Fruit fly (Drosophila melanogaster) whole organism, prepupa: ENCODE results near the gene Sgp.
A peak's percentile ranks its signal among the peaks of the same experiment; 100 is the strongest.

Experiments
- CG10631 ChIP-seq: fragments of 200-800 bp; sonication (Bioruptor generic); optimal IDR thresholded peaks from 2 replicates; lab custom pipeline; 2016; ENCODE audit warnings: missing biosample characterization, missing genetic modification characterization
- CG10669 ChIP-seq: fragments of 200-800 bp; sonication (Bioruptor generic); optimal IDR thresholded peaks from 3 replicates; lab custom pipeline; 2018; ENCODE audit warnings: missing biosample characterization, mild to moderate bottlenecking, missing genetic modification characterization, moderate library complexity
- CG11762 ChIP-seq: fragments of 200-800 bp; sonication (Bioruptor generic); optimal IDR thresholded peaks from 3 replicates; lab custom pipeline; 2016; ENCODE audit warnings: missing biosample characterization, missing genetic modification characterization; ENCODE audit not compliant: insufficient read depth
- CG1621 ChIP-seq: fragments of 200-800 bp; sonication (Bioruptor generic); optimal IDR thresholded peaks from 3 replicates; lab custom pipeline; 2018; ENCODE audit warnings: missing biosample characterization, mild to moderate bottlenecking, missing genetic modification characterization
- CG16779 ChIP-seq: fragments of 200-800 bp; sonication (Bioruptor generic); optimal IDR thresholded peaks from 3 replicates; lab custom pipeline; 2017; ENCODE audit warnings: missing biosample characterization, mild to moderate bottlenecking, missing genetic modification characterization
- CG3032 ChIP-seq: fragments of 200-800 bp; optimal IDR thresholded peaks from 2 replicates; lab custom pipeline; 2019; ENCODE audit warnings: missing biosample characterization, mild to moderate bottlenecking, missing genetic modification characterization, moderate library complexity
- CG31627 ChIP-seq: fragments of 200-800 bp; sonication (Bioruptor generic); optimal IDR thresholded peaks from 3 replicates; lab custom pipeline; 2016; ENCODE audit warnings: missing biosample characterization, missing genetic modification characterization
- CG34406 ChIP-seq: fragments of 200-800 bp; sonication (Bioruptor generic); optimal IDR thresholded peaks from 3 replicates; lab custom pipeline; 2016; ENCODE audit warnings: missing biosample characterization, missing genetic modification characterization
- CG4318 ChIP-seq: fragments of 200-800 bp; sonication (Bioruptor generic); optimal IDR thresholded peaks from 3 replicates; lab custom pipeline; 2017; ENCODE audit warnings: missing biosample characterization, mild to moderate bottlenecking, missing genetic modification characterization
- CG6163 ChIP-seq: fragments of 200-800 bp; sonication (Bioruptor generic); IDR thresholded peaks from 3 replicates; pipeline ENCODE4 v1.3.6; 2022; ENCODE audit warnings: missing biosample characterization, missing genetic modification characterization
- CG6808 ChIP-seq: fragments of 200-800 bp; sonication (Bioruptor generic); optimal IDR thresholded peaks from 3 replicates; lab custom pipeline; 2017; ENCODE audit warnings: missing biosample characterization, missing genetic modification characterization, mild to moderate bottlenecking, moderate library complexity, missing genetic modification reagents
- CG6854 ChIP-seq: fragments of 200-800 bp; sonication (Bioruptor generic); optimal IDR thresholded peaks from 2 replicates; lab custom pipeline; 2017; ENCODE audit warnings: missing biosample characterization, mild to moderate bottlenecking, missing genetic modification characterization
- CG8632 ChIP-seq: fragments of 200-800 bp; sonication (Bioruptor generic); optimal IDR thresholded peaks from 3 replicates; lab custom pipeline; 2016; ENCODE audit warnings: missing biosample characterization, missing genetic modification characterization
- Eip75B ChIP-seq: fragments of 200-800 bp; sonication (Bioruptor generic); optimal IDR thresholded peaks from 3 replicates; lab custom pipeline; 2016; ENCODE audit warnings: missing biosample characterization, missing genetic modification characterization
- Eip93F ChIP-seq: fragments of 200-800 bp; sonication (Bioruptor generic); optimal IDR thresholded peaks from 2 replicates; lab custom pipeline; 2016; ENCODE audit warnings: missing biosample characterization, mild to moderate bottlenecking, missing genetic modification characterization
- Hr4 ChIP-seq: fragments of 200-800 bp; sonication (Bioruptor generic); optimal IDR thresholded peaks from 3 replicates; lab custom pipeline; 2016; ENCODE audit warnings: missing biosample characterization, missing genetic modification characterization
- Lpt ChIP-seq: fragments of 200-800 bp; sonication (Bioruptor generic); optimal IDR thresholded peaks from 3 replicates; lab custom pipeline; 2016; ENCODE audit warnings: missing biosample characterization, missing genetic modification characterization
- Met ChIP-seq: fragments of 200-800 bp; sonication (Bioruptor generic); optimal IDR thresholded peaks from 3 replicates; lab custom pipeline; 2016; ENCODE audit warnings: missing biosample characterization, missing genetic modification characterization
- OdsH ChIP-seq: fragments of 200-800 bp; sonication (Bioruptor generic); optimal IDR thresholded peaks from 3 replicates; lab custom pipeline; 2016; ENCODE audit warnings: missing biosample characterization, missing genetic modification characterization
- Sox14 ChIP-seq: fragments of 200-800 bp; sonication (Bioruptor generic); optimal IDR thresholded peaks from 3 replicates; lab custom pipeline; 2016; ENCODE audit warnings: missing biosample characterization, missing genetic modification characterization
- Sox15 ChIP-seq: fragments of 200-800 bp; sonication (Bioruptor generic); optimal IDR thresholded peaks from 3 replicates; lab custom pipeline; 2016; ENCODE audit warnings: missing biosample characterization, missing genetic modification characterization
- achi ChIP-seq: fragments of 200-800 bp; sonication (Bioruptor generic); optimal IDR thresholded peaks from 3 replicates; lab custom pipeline; 2016; ENCODE audit warnings: missing biosample characterization, missing genetic modification characterization
- acj6 ChIP-seq: fragments of 200-800 bp; sonication (Bioruptor generic); optimal IDR thresholded peaks from 3 replicates; lab custom pipeline; 2016; ENCODE audit warnings: missing biosample characterization, missing genetic modification characterization
- dac ChIP-seq: fragments of 200-800 bp; sonication (Bioruptor generic); optimal IDR thresholded peaks from 2 replicates; lab custom pipeline; 2017; ENCODE audit warnings: missing biosample characterization, mild to moderate bottlenecking, missing genetic modification characterization
- esn ChIP-seq: fragments of 200-800 bp; sonication (Bioruptor generic); optimal IDR thresholded peaks from 2 replicates; lab custom pipeline; 2016; ENCODE audit warnings: missing biosample characterization, mild to moderate bottlenecking, missing genetic modification characterization, moderate library complexity
- fd85E ChIP-seq: fragments of 200-800 bp; sonication (Bioruptor generic); optimal IDR thresholded peaks from 3 replicates; lab custom pipeline; 2016; ENCODE audit warnings: missing biosample characterization, missing genetic modification characterization
- fkh ChIP-seq: fragments of 200-800 bp; sonication (Bioruptor generic); optimal IDR thresholded peaks from 3 replicates; lab custom pipeline; 2017; ENCODE audit warnings: missing biosample characterization, mild to moderate bottlenecking, missing genetic modification characterization, moderate library complexity
- lz ChIP-seq: fragments of 200-800 bp; sonication (Bioruptor generic); optimal IDR thresholded peaks from 3 replicates; lab custom pipeline; 2016; ENCODE audit warnings: missing biosample characterization, missing genetic modification characterization
- net ChIP-seq: fragments of 200-800 bp; sonication (Bioruptor generic); optimal IDR thresholded peaks from 3 replicates; lab custom pipeline; 2016; ENCODE audit warnings: missing biosample characterization, missing genetic modification characterization
- pdm3 ChIP-seq: fragments of 200-800 bp; sonication (Bioruptor generic); optimal IDR thresholded peaks from 3 replicates; lab custom pipeline; 2016; ENCODE audit warnings: missing biosample characterization, missing genetic modification characterization
- salr ChIP-seq, 2 experiments: fragments of 200-800 bp; sonication (Bioruptor generic); optimal IDR thresholded peaks; 3 replicates each; lab custom pipeline; 2016 to 2018; ENCODE audit warnings: missing biosample characterization in 2 of 2, missing genetic modification characterization in 2 of 2, mild to moderate bottlenecking in 1 of 2
- ss ChIP-seq, 2 experiments: fragments of 200-800 bp; sonication (Bioruptor generic); optimal IDR thresholded peaks; 2 replicates in 1 of 2; 3 replicates in 1 of 2; lab custom pipeline; 2017 to 2018; ENCODE audit warnings: mild to moderate bottlenecking in 2 of 2, missing biosample characterization in 2 of 2, missing genetic modification characterization in 2 of 2, moderate library complexity in 1 of 2
- topi ChIP-seq: fragments of 200-800 bp; sonication (Bioruptor generic); optimal IDR thresholded peaks from 3 replicates; lab custom pipeline; 2016; ENCODE audit warnings: missing biosample characterization, missing genetic modification characterization

Sgp gene

DNA sequence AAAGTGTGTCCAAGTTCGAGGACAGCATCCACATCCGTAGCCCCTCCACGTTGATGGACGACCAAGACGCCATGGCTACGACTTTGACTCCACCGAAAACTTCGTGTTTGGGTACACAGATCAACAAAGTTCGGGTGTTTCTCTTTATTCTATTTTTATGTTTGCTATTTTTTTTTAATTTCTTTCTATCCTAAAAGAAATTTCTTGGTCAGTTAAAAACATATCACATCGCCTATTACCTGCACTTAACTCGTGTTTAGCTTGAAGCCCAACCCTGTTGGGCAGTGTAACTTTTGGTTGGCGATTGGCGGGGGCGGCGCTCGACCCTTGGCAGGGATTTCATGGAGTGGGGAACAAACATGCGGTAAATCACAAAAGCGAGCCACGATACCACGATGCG is 46.0 kb upstream of the Sgp start (continued):
- TF ChIP-seq Met (GFP tag; lab: Kevin White, UChicago) (peak; percentile 85), CG6808 (peak; percentile 84), CG8632 (GFP tag; lab: Kevin White, UChicago) (peak; percentile 68), Eip93F (GFP tag; lab: Kevin White, UChicago) (peak; percentile 34), CG6163 (GFP tag; lab: Robert Waterston, UW) (peak; percentile 75; the same call in 2 of the 3 replicates), CG1621 (peak; percentile 58), CG31627 (GFP tag; lab: Kevin White, UChicago) (peak; percentile 73), dac (no peak), achi (peak; percentile 68), Lpt (peak; percentile 36), OdsH (GFP tag; lab: Kevin White, UChicago) (peak; percentile 66), CG10669 (GFP tag; lab: Kevin White, UChicago) (peak; percentile 84), CG11762 (GFP tag; lab: Kevin White, UChicago) (peak; percentile 50)

DNA sequence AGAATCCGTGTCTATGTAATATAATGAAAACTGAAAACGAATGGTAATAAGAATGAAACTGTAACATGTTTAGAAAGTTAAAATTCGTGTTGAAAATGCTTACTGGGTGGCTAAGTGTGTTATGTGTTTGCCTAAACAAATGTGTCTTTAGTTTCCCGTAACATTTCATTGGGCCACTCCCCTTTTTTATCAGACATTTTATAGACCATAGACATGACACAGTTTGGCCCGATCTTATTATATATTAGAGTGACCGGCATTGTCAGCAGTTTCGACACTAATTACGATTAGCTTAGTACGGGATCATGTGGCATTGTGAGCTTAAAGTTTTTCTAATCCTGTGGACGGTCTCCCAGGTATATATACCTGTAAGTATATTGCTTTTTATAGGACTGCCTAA is 42.4 kb upstream of the Sgp start, which contains the start of gene CheA29a:
TSS of gene CheA29a (plus strand) at position 301 of the 400 bp plus-strand sequence.
- TF ChIP-seq Hr4 (no peak), Met (GFP tag; lab: Kevin White, UChicago) (no peak), Sox14 (GFP tag; lab: Kevin White, UChicago) (no peak), achi (no peak), CG6854 (no peak), fkh (GFP tag; lab: Kevin White, UChicago) (no peak), CG34406 (GFP tag; lab: Kevin White, UChicago) (no peak), fd85E (GFP tag; lab: Kevin White, UChicago) (no peak), Eip75B (GFP tag; lab: Kevin White, UChicago) (no peak)

DNA sequence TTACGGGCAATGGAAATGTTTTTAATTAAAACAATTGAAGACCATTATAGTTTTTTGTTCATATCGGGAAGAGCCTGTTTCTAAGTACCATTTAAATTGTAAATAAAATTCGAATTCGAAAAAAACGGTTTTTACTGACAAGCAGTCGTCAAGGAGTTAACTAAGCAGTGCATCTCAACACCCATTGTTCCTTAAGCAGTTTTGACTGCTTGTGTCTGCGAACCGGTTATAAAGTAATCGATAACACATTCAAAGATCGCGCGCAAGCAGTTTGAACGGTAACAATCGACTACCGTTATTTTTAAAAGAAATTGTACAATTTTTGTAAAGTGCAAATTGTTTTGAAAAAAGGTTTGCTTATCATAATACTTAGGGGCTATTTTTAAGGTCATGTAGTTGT is 41.5 kb upstream of the Sgp start:
- TF ChIP-seq CG16779 (tag; lab: Kevin White, UChicago) (no peak), dac (no peak), pdm3 (GFP tag; lab: Kevin White, UChicago) (no peak), Sox15 (GFP tag; lab: Kevin White, UChicago) (no peak), CG6808 (no peak), esn (GFP tag; lab: Kevin White, UChicago) (no peak), acj6 (GFP tag; lab: Kevin White, UChicago) (no peak), CG10631 (GFP tag; lab: Kevin White, UChicago) (no peak), CG31627 (GFP tag; lab: Kevin White, UChicago) (no peak), CG4318 (GFP tag; lab: Kevin White, UChicago) (no peak), CG6163 (GFP tag; lab: Robert Waterston, UW) (no peak)

DNA sequence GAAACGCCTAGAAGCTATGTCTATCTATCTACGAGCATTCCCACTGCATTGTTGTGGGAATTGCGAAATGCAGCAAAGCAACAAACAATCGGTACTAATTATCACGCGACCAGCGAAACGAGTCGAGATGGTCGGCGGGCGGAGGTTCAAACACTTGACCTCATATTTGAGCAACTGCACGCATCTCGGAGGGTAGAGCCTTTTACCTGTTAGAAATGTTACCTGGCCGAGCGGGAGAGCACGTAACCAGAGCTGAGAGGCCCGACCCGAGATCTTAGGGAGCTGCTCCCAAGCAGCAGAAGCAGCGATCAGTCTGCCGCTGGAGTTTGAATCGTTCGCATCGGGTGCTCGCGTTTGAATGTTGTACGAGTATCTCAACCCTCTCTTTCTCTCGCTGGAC is 41.1 kb upstream of the Sgp start:
- no peak for TF ChIP-seq salr (GFP tag; optimal IDR thresholded peaks at IDR 0.05; lab: Kevin White, UChicago)
- no peak for TF ChIP-seq lz
- TF ChIP-seq CG1621: no peak
- no peak for TF ChIP-seq CG6854
- no peak for TF ChIP-seq CG31627 (GFP tag; lab: Kevin White, UChicago)
- TF ChIP-seq acj6 (GFP tag; lab: Kevin White, UChicago): no peak
- no peak for TF ChIP-seq Eip93F (GFP tag; lab: Kevin White, UChicago)
- no peak for TF ChIP-seq achi
- no peak for TF ChIP-seq ss (GFP tag; optimal IDR thresholded peaks at IDR 0.05; lab: Kevin White, UChicago)
- TF ChIP-seq Lpt: no peak
- no peak for TF ChIP-seq topi (GFP tag; lab: Kevin White, UChicago)
- TF ChIP-seq CG3032 (tag; lab: Kevin White, UChicago): no peak
- no peak for TF ChIP-seq net (GFP tag; lab: Kevin White, UChicago)
